Worm (Caenorhabditis elegans) whole organism, L4 larva: ENCODE data around the gene dpy-10.

Experiments used
- nhr-237 ChIP-seq: sonication (generic microtip); optimal IDR thresholded peaks from 2 replicates; lab custom pipeline; 2017; ENCODE audit warnings: missing biosample characterization, missing genetic modification characterization
- nhr-6 ChIP-seq: fragments of 150-350 bp; optimal IDR thresholded peaks from 2 replicates; lab custom pipeline; 2014; ENCODE audit warnings: missing biosample characterization, missing genetic modification characterization
- vab-7 ChIP-seq: fragments of 200-800 bp; sonication (Bioruptor generic); IDR thresholded peaks from 2 replicates; pipeline ENCODE4 v1.3.6; 2022; ENCODE audit warnings: missing genetic modification reagents, missing genetic modification characterization, missing compliant biosample characterization

DNA sequence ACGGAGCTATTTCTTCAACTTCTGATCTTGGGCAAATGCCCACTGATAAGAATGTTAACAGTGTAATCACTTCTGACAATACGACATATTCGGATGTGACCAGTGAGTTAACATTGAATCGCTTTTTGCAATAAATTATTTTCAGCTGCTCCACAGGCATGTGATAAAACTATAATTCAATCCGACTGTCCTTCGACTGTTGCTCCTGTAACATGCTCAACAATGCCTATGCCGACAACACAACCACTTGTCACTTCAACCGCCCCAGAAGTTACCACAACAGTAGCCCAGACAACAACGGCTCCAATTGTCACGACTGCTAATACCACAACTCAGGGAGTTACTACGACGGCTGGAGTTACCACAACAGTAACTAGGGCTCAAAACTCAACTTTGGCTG is 44.5 kb downstream of the dpy-10 start:
- no peak for TF ChIP-seq nhr-237 (tag; lab: Kevin White, UChicago)
- TF ChIP-seq vab-7 (GFP tag; lab: Robert Waterston, UW) = no peak
- no peak for TF ChIP-seq nhr-6 (tag; lab: Kevin White, UChicago)
